Fruit fly (Drosophila melanogaster): Measurements from ENCODE around the gene Uqcc1.
A peak's percentile ranks its signal among the peaks of the same experiment; 100 is the strongest.

The Uqcc1 gene

DNA sequence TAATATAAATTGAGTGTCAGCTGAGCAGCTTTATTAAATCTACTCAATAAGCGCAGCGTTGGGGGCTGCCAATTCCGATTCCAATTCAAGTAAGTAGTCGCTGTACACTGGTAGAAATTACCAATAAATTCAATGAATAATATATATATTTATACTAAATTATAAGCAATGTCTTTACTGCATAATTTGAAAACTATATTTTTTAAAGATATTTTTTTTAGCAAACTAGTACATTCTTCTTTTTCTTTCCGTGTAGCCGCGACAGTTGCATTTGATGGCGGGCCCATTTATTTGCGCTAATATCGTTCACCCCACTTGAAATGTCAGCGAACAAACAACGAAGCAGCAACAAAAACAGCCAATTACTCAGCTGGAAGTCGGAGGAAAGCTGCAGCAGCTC, 19.5 kb upstream of the Uqcc1 start (continued):
- TF ChIP-seq CG3838 (GFP tag; optimal IDR thresholded peaks at IDR 0.05) (no peak), otp (GFP tag; IDR thresholded peaks at IDR 0.05) (0 out of 3 replicates have a peak, but pooled peaks have one; percentile 31), CG34376 (GFP tag; optimal IDR thresholded peaks at IDR 0.05) (no peak), wdn (GFP tag; IDR thresholded peaks at IDR 0.05) (no peak), CG9932 (GFP tag; IDR thresholded peaks at IDR 0.05) (no peak), CG1792 (GFP tag; optimal IDR thresholded peaks at IDR 0.05) (no peak), Hr78 (GFP tag; optimal IDR thresholded peaks at IDR 0.05) (no peak), CG4617 (GFP tag; optimal IDR thresholded peaks at IDR 0.05; ENCODE audit: borderline replicate concordance) (no peak), crol (GFP tag; IDR thresholded peaks at IDR 0.05) (no peak; the same call in 1 of the 2 replicates), nau (GFP tag; optimal IDR thresholded peaks at IDR 0.05) (peak; percentile 2), Nf-YA (GFP tag; IDR thresholded peaks at IDR 0.05) (0 out of 2 replicates have a peak, but pooled peaks have one; percentile 42), chif (GFP tag; optimal IDR thresholded peaks at IDR 0.05) (no peak), btn (GFP tag; optimal IDR thresholded peaks at IDR 0.05) (no peak), MBD-R2 (GFP tag; IDR thresholded peaks at IDR 0.05) (peak; percentile 46; the same call in 1 of the 2 replicates), CG17359 (tag; optimal IDR thresholded peaks at IDR 0.05) (peak; percentile 75), amos (GFP tag; IDR thresholded peaks at IDR 0.05; ENCODE audit: partially characterized antibody) (no peak), CG10462 (GFP tag; optimal IDR thresholded peaks at IDR 0.05) (peak; percentile 29), CG8089 (GFP tag; optimal IDR thresholded peaks at IDR 0.05) (no peak), gsb-n (tag; optimal IDR thresholded peaks at IDR 0.05) (peak; percentile 53), CG17912 (GFP tag; optimal IDR thresholded peaks at IDR 0.05) (no peak), CG12155 (GFP tag; optimal IDR thresholded peaks at IDR 0.05) (peak; percentile 39), CG12299 (tag; optimal IDR thresholded peaks at IDR 0.05) (no peak), D (optimal IDR thresholded peaks at IDR 0.05) (no peak), D (GFP tag; optimal IDR thresholded peaks at IDR 0.05) (peak; percentile 56), exex (tag; optimal IDR thresholded peaks at IDR 0.05) (no peak), knrl (GFP tag; IDR thresholded peaks at IDR 0.05; ENCODE audit: partially characterized antibody) (no peak), C15 (GFP tag; IDR thresholded peaks at IDR 0.05) (0 out of 3 replicates have a peak, but pooled peaks have one; percentile 33), Rx (GFP tag; IDR thresholded peaks at IDR 0.05) (peak; percentile 38; the same call in 1 of the 2 replicates), CG2875 (GFP tag; optimal IDR thresholded peaks at IDR 0.05) (peak; percentile 51), ssp (GFP tag; IDR thresholded peaks at IDR 0.05) (peak; percentile 43; the same call in 1 of the 2 replicates), Dfd (GFP tag; optimal IDR thresholded peaks at IDR 0.05) (no peak), Aef1 (GFP tag; IDR thresholded peaks at IDR 0.05) (peak; percentile 32; the same call in 1 of the 3 replicates), CG33557 (GFP tag; optimal IDR thresholded peaks at IDR 0.05) (no peak), CG10274 (GFP tag; optimal IDR thresholded peaks at IDR 0.05) (no peak), CG6175 (GFP tag; IDR thresholded peaks at IDR 0.05) (no peak), h (optimal IDR thresholded peaks at IDR 0.05) (no peak), CG1602 (GFP tag; optimal IDR thresholded peaks at IDR 0.05) (peak; percentile 39), CkIIα-i1 (GFP tag; IDR thresholded peaks at IDR 0.05) (no peak), CG2678 (tag; optimal IDR thresholded peaks at IDR 0.05) (peak; percentile 66), CG7987 (GFP tag; optimal IDR thresholded peaks at IDR 0.05) (no peak), Atf6 (GFP tag; IDR thresholded peaks at IDR 0.05) (no peak), dan (GFP tag; IDR thresholded peaks at IDR 0.05) (no peak), CG1832 (GFP tag; optimal IDR thresholded peaks at IDR 0.05) (no peak), Hr51 (GFP tag; optimal IDR thresholded peaks at IDR 0.05) (peak in 1 of 2 experiments; percentile 76), CG30431 (GFP tag; optimal IDR thresholded peaks at IDR 0.05) (peak; percentile 23), disco-r (GFP tag; optimal IDR thresholded peaks at IDR 0.05) (no peak), CG11695 (GFP tag; IDR thresholded peaks at IDR 0.05) (peak; percentile 70), fu2 (GFP tag; optimal IDR thresholded peaks at IDR 0.05) (no peak), CG30403 (GFP tag; optimal IDR thresholded peaks at IDR 0.05) (peak; percentile 38), hth (optimal IDR thresholded peaks at IDR 0.05) (no peak), CG15514 (GFP tag; optimal IDR thresholded peaks at IDR 0.05) (no peak), Oaz (GFP tag; IDR thresholded peaks at IDR 0.05) (no peak)
